Fruit fly (Drosophila melanogaster) whole organism, embryonic: ENCODE measurements around the gene Frmd5.

ENCODE experiments used
- CG12155 ChIP-seq: fragments of 200-800 bp; sonication (Bioruptor generic); optimal IDR thresholded peaks from 3 replicates; lab custom pipeline; 2016; ENCODE audit warnings: missing biosample characterization, missing genetic modification characterization
- CG17385 ChIP-seq: fragments of 200-800 bp; sonication (Bioruptor generic); optimal IDR thresholded peaks from 3 replicates; lab custom pipeline; 2018; ENCODE audit warnings: missing biosample characterization, mild to moderate bottlenecking, missing genetic modification characterization
- CG17829 ChIP-seq: fragments of 200-800 bp; optimal IDR thresholded peaks from 2 replicates; lab custom pipeline; 2019; ENCODE audit warnings: missing biosample characterization, mild to moderate bottlenecking, missing genetic modification characterization, moderate library complexity
- CG30020 ChIP-seq: fragments of 200-800 bp; optimal IDR thresholded peaks from 2 replicates; lab custom pipeline; 2019; ENCODE audit warnings: missing biosample characterization, mild to moderate bottlenecking, missing genetic modification characterization, moderate library complexity
- CG9797 ChIP-seq: fragments of 200-800 bp; sonication (Bioruptor generic); optimal IDR thresholded peaks from 3 replicates; lab custom pipeline; 2018; ENCODE audit warnings: missing biosample characterization, mild to moderate bottlenecking, missing genetic modification characterization
- MBD-R2 ChIP-seq: fragments of 200-800 bp; sonication (Bioruptor generic); IDR thresholded peaks from 2 replicates; pipeline ENCODE4 v1.3.6; 2022; ENCODE audit warnings: missing biosample characterization, missing genetic modification characterization
- mam ChIP-seq: fragments of 200-800 bp; sonication (Bioruptor generic); optimal IDR thresholded peaks from 3 replicates; lab custom pipeline; 2016; ENCODE audit warnings: missing biosample characterization, missing genetic modification characterization

- no peak for TF ChIP-seq CG30020 (tag; lab: Kevin White, UChicago)
- TF ChIP-seq CG9797 (GFP tag; lab: Kevin White, UChicago), result no peak
- no peak for TF ChIP-seq CG17385
- no peak for TF ChIP-seq CG12155 (GFP tag; lab: Kevin White, UChicago)
- no peak for TF ChIP-seq CG17829 (tag; lab: Kevin White, UChicago)
- no peak for TF ChIP-seq mam
- TF ChIP-seq MBD-R2 (GFP tag; lab: Robert Waterston, UW), result no peak
These were observed 32.0 kb downstream of the Frmd5 start for dm6 chr2L:10376276-10376675.
